Fruit fly (Drosophila melanogaster): ENCODE results near the gene robo2.

robo2 gene

DNA sequence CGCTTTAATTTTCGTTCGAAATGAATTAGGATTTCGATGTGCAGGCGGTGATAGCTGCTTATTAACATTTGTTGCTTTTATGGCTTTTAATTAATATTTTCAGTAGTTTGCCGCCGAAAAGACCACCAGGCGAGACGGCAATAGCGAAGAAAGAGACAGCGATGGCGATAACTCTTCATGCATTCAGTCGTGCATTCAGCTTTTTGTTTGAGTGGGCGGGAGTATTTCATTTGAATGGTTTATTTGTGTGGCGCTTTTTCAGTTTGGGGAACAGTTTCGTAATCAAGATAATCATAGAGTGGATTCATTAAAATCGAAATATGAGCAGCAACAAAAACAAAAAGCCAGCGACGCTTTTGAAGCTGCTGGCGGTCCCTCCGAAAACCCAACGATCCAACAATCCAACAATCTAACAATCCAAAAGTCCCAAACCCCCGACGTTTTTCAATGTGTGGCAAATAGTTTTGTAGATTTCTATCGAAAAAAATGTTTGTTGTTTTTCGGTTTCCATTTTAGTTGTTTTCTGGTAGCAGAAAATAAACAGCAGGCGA, 3.7 kb upstream of the robo2 start:
- no peak for TF ChIP-seq Hr96 (GFP tag; optimal IDR thresholded peaks at IDR 0.05)
- no peak for TF ChIP-seq CG1620 (GFP tag; optimal IDR thresholded peaks at IDR 0.05)
- no peak for TF ChIP-seq kay (GFP tag; ENCODE audit: borderline replicate concordance)
- no peak for TF ChIP-seq Crg-1 (GFP tag; optimal IDR thresholded peaks at IDR 0.05)
- no peak for TF ChIP-seq CG12768 (GFP tag; optimal IDR thresholded peaks at IDR 0.05)
- no peak for TF ChIP-seq CG33017 (tag; optimal IDR thresholded peaks at IDR 0.05)
- TF ChIP-seq toe (GFP tag; optimal IDR thresholded peaks at IDR 0.05): no peak
- no peak for TF ChIP-seq bab1 (GFP tag; optimal IDR thresholded peaks at IDR 0.05)
- no peak for TF ChIP-seq cnc (optimal IDR thresholded peaks at IDR 0.05)
- TF ChIP-seq tj (GFP tag; optimal IDR thresholded peaks at IDR 0.05): no peak
- no peak for TF ChIP-seq CG11617 (GFP tag; optimal IDR thresholded peaks at IDR 0.05)
- no peak for TF ChIP-seq pad (GFP tag; optimal IDR thresholded peaks at IDR 0.05)
- no peak for TF ChIP-seq Mnt (GFP tag; optimal IDR thresholded peaks at IDR 0.05)
- no peak for TF ChIP-seq CG7101 (tag; optimal IDR thresholded peaks at IDR 0.05)
- no peak for TF ChIP-seq Clk (GFP tag; optimal IDR thresholded peaks at IDR 0.05)
- no peak for TF ChIP-seq ovo (GFP tag; optimal IDR thresholded peaks at IDR 0.05)
- no peak for TF ChIP-seq CG7045 (GFP tag; optimal IDR thresholded peaks at IDR 0.05)
- TF ChIP-seq cic (GFP tag; optimal IDR thresholded peaks at IDR 0.05): no peak
- TF ChIP-seq CG5204 (GFP tag; optimal IDR thresholded peaks at IDR 0.05): no peak
- TF ChIP-seq CG14711 (tag; optimal IDR thresholded peaks at IDR 0.05): no peak

DNA sequence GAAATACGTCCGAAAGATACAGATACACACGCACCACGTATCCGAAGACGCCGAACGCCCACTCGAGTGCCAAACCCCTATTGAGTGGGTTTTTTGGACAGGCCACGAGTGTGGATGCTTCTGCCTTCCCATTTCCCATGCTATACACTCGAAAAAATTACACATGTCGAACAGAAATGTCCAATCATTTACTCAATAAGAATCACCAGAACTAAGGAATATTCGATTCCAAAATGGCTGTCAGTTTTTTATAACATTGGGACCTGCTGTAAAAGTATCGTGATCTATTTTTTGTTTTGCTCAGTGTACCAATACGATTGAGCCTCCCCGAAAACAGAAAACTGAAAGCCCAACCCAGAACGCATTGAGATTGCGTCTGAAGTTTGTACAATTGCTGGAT, 2.5 kb upstream of the robo2 start:
- no peak for TF ChIP-seq kay (GFP tag; ENCODE audit: borderline replicate concordance)
- no peak for TF ChIP-seq CG12768 (GFP tag; optimal IDR thresholded peaks at IDR 0.05)
- TF ChIP-seq ovo (GFP tag; optimal IDR thresholded peaks at IDR 0.05): no peak
- TF ChIP-seq cnc (optimal IDR thresholded peaks at IDR 0.05): no peak
- no peak for TF ChIP-seq Clk (GFP tag; optimal IDR thresholded peaks at IDR 0.05)
- TF ChIP-seq toe (GFP tag; optimal IDR thresholded peaks at IDR 0.05): no peak
- no peak for TF ChIP-seq tj (GFP tag; optimal IDR thresholded peaks at IDR 0.05)
- no peak for TF ChIP-seq Hr96 (GFP tag; optimal IDR thresholded peaks at IDR 0.05)
- TF ChIP-seq Crg-1 (GFP tag; optimal IDR thresholded peaks at IDR 0.05): no peak
- TF ChIP-seq pad (GFP tag; optimal IDR thresholded peaks at IDR 0.05): no peak
- TF ChIP-seq CG11617 (GFP tag; optimal IDR thresholded peaks at IDR 0.05): no peak
- TF ChIP-seq CG1620 (GFP tag; optimal IDR thresholded peaks at IDR 0.05): no peak
- no peak for TF ChIP-seq CG33017 (tag; optimal IDR thresholded peaks at IDR 0.05)
- TF ChIP-seq cic (GFP tag; optimal IDR thresholded peaks at IDR 0.05): no peak
- no peak for TF ChIP-seq CG5204 (GFP tag; optimal IDR thresholded peaks at IDR 0.05)
- TF ChIP-seq bab1 (GFP tag; optimal IDR thresholded peaks at IDR 0.05): no peak
- TF ChIP-seq CG14711 (tag; optimal IDR thresholded peaks at IDR 0.05): no peak
- no peak for TF ChIP-seq CG7045 (GFP tag; optimal IDR thresholded peaks at IDR 0.05)
- no peak for TF ChIP-seq CG7101 (tag; optimal IDR thresholded peaks at IDR 0.05)

DNA sequence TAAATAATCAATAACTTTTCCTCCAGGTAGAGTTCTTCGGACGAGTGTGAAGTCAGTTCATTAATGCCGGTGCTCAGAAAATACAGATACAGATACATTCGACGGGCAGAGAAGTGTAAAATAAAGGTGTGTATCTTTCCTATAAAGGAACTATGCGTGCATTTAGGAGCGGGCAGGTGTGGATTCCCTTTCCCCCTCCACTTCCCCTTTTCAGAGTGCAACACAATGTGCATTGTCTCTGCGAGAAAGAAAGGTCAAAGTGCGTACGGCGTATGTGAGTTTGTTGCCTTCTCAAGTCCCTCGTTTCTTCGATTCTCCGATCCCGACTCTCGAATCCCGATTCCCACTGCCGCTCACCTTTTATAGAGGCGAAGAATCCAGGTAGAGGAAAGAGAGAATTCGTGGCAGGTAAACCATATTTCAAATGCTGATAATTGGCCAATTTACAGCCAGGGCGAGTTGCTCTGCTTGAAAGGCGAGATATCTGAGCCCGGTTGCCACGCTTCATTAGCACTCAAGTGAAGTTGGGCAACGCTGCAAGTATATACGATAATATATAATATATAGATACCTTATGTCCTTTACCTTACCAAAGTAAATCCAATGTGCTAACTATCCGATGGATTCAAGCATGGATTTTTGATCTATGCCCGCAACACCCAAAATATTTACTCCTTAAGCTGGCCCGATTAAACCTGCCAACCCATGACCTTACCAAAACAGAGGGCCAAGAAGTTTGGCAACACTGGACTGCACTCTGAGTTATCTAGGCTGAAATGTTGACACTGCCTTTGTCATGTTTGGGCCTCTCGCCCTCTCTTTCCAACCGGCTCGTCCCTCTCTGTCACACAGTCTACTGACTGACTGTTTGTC, 1.4 kb upstream of the robo2 start:
- TF ChIP-seq Hr96 (GFP tag; optimal IDR thresholded peaks at IDR 0.05) (no peak), bab1 (GFP tag; optimal IDR thresholded peaks at IDR 0.05) (no peak), CG5204 (GFP tag; optimal IDR thresholded peaks at IDR 0.05) (no peak), CG7045 (GFP tag; optimal IDR thresholded peaks at IDR 0.05) (no peak), cnc (optimal IDR thresholded peaks at IDR 0.05) (no peak), cic (GFP tag; optimal IDR thresholded peaks at IDR 0.05) (no peak), CG11617 (GFP tag; optimal IDR thresholded peaks at IDR 0.05) (no peak), pad (GFP tag; optimal IDR thresholded peaks at IDR 0.05) (no peak)

DNA sequence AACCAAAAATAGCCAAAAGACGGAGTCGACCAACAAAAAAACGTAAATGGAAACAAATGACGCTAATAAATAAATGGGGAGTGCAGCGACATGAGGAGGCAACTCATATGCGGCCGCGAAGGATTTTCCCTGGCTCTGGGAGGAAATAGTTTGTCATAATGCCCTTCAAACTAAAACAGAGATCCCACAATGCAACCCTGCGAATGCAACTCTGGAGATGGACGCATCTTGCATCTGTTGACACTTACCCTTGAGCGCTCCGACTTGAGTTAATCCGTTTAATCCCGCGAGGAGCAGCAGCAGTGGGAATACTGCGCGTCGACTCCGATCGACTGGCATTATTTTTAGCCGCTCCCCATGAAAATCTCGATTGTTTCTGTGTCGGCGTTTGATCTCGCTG, 597 bp downstream of the robo2 start:
- no peak for TF ChIP-seq CG5204 (GFP tag; optimal IDR thresholded peaks at IDR 0.05)
- TF ChIP-seq tj (GFP tag; optimal IDR thresholded peaks at IDR 0.05): no peak

DNA sequence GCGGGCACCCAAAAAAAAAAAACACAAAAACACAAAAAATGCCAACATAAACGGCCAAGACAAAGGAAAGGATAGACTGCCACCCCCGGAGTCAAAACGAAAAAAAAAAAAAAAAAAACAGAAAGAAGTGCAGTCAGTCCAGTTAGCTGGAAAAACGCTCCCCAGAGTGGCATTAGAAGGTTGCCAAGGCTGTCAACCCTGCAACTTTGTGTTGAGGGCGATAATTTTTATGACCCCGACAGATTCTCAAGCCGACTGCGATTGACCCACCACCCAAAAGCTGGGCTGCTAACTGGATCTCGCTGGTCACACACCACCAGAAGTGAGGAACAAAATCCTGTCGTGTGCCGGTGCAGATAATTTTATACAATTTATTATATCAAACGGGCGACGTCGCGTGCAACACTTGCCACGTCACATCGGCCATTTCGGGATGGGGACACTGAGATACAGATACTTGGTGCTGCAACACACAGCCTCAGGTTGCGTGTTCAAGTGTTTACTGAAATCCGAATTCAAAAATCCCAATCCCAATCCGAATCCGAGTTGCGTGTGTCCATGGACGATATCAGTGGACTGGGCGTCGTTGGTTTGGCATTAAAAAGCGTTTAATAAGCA, 2.0 kb downstream of the robo2 start:
- TF ChIP-seq cnc (optimal IDR thresholded peaks at IDR 0.05): no peak
- no peak for TF ChIP-seq CG5204 (GFP tag; optimal IDR thresholded peaks at IDR 0.05)
- TF ChIP-seq CG7101 (tag; optimal IDR thresholded peaks at IDR 0.05): no peak
- no peak for TF ChIP-seq CG1620 (GFP tag; optimal IDR thresholded peaks at IDR 0.05)

DNA sequence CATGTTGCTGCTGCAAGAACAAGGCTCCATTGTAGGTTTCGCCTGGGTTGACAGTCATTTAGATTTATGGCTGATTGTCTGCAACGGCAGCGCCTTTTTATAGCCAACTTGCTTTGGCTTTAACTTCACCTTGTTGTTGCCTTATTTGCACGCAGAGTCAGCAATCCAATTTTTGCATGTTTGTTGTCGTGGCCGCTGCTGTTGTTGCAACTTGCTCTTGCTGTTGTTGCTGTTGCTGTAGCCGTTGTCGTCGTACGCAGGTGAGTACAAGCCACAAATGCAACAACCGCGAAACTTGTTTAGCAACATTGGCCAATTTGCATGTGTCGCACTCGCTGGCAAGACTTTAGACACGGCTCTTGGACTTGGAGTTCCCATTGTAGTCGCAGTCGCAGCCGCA, 4.7 kb downstream of the robo2 start:
- TF ChIP-seq bab1 (GFP tag; optimal IDR thresholded peaks at IDR 0.05) (no peak), Clk (GFP tag; optimal IDR thresholded peaks at IDR 0.05) (no peak), toe (GFP tag; optimal IDR thresholded peaks at IDR 0.05) (no peak), pad (GFP tag; optimal IDR thresholded peaks at IDR 0.05) (no peak), CG14711 (tag; optimal IDR thresholded peaks at IDR 0.05) (no peak), Mnt (GFP tag; optimal IDR thresholded peaks at IDR 0.05) (no peak), Hr96 (GFP tag; optimal IDR thresholded peaks at IDR 0.05) (no peak), CG7101 (tag; optimal IDR thresholded peaks at IDR 0.05) (no peak), cic (GFP tag; optimal IDR thresholded peaks at IDR 0.05) (no peak)

Data from whole organism, adult.